Fruit fly (Drosophila melanogaster) S2 (cell line): ENCODE results near the gene trr.

Experiments
- CG8478 ChIP-seq: fragments of >200 bp; optimal IDR thresholded peaks from 2 replicates; lab custom pipeline; 2018
- CTCF ChIP-seq, 2 experiments: fragments of >200 bp; optimal IDR thresholded peaks; 2 replicates each; lab custom pipeline; 2018

DNA sequence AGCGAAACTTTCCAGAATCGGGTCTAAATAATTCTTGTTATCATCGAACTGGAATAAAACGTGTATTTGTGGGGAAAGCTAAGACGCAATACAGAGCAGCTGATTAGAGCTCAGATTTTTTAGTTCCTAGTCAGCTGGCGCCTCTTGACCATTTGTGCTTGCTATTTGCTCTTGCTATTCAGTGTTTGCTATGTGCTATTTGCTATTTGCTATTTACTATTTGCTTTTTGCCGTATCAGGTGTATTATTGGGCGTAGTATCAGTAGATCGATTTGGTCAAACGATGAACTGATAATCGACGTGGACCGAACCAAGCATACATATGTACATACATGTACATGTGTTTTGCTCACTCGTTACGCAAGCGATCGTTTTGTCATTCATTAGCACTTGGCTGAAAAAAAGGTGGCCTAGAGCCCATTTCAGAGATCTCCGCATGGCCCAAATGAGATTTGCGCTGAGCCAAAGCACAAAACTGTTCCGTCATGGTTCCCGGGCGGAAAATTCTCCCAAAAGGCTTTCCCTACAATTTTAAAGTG lies 44.3 kb downstream of the trr start:
- TF ChIP-seq CTCF (optimal IDR thresholded peaks at IDR 0.05; lab: Kevin White, UChicago) = no peak
- TF ChIP-seq CG8478 (lab: Kevin White, UChicago) = no peak
